Worm (Caenorhabditis elegans): ENCODE measurements around the gene ZC449.5.

DNA sequence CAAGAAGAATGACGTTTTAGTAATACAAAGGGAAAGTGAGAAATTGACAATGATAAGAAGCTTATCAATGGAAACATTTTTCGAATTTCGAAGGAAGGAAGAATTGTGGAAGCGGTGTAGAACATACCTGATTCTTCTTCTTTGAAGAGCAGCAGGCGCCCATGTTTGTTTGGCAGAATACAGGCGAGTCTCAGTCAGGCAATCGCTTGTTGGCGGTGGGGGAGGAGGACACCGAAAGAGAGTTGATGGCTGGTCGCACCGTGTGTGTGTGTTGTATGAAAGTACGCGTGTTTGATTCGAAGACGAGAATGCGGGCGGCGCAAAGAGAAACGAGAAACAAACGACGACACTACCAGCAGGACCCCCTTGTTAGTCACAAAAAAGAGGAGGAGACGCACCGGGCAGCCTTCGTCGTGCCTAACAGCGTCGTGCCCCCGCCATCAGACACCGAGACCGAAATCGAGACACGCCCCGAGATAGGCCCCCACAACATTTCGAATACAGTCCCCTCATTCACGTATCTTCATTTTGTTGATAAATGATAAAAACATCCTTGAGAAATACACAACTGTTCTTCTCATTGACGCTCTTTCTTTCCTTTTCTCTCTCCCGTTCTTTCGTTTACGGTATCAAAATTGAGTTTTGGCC, 40.2 kb upstream of the ZC449.5 start, which contains the start of gene cal-5:
- TF ChIP-seq cog-1 (tag; optimal IDR thresholded peaks at IDR 0.05) (no peak), klf-2 (GFP tag; conservative IDR thresholded peaks at IDR 0.05) (no peak), flt-1 (GFP tag; IDR thresholded peaks at IDR 0.05) (no peak), ztf-29 (GFP tag; IDR thresholded peaks at IDR 0.05) (no peak), tab-1 (GFP tag; IDR thresholded peaks at IDR 0.05) (0 out of 2 replicates have a peak, but pooled peaks have one; percentile 30), T22C8.4 (GFP tag; IDR thresholded peaks at IDR 0.05) (no peak), med-1 (GFP tag; optimal IDR thresholded peaks at IDR 0.05; ENCODE audit: insufficient read depth) (no peak), ztf-23 (GFP tag; IDR thresholded peaks at IDR 0.05) (no peak), ref-1 (GFP tag; conservative IDR thresholded peaks at IDR 0.05) (0 out of 2 replicates have a peak, but pooled peaks have one; percentile 17)

All from whole organism, midembryonic.